Fruit fly (Drosophila melanogaster) S2 (cell line): Measurements from ENCODE around the gene CG31872.

Experiments
- CG8478 ChIP-seq: fragments of >200 bp; optimal IDR thresholded peaks from 2 replicates; lab custom pipeline; 2018
- CTCF ChIP-seq, 2 experiments: fragments of >200 bp; optimal IDR thresholded peaks; 2 replicates each; lab custom pipeline; 2018

- TF ChIP-seq CG8478 (no peak), CTCF (optimal IDR thresholded peaks at IDR 0.05; lab: Kevin White, UChicago) (no peak)
Observed at dm6 chr2L:10689221-10690034, 49.7 kb downstream of the CG31872 start, which contains the start of gene CG7294.
